Fruit fly (Drosophila melanogaster): ENCODE results near the gene CG14989.

Gene CG14989

dm6 chr3L:4108844-4109494 is 21.6 kb downstream of the CG14989 start (continued):
- TF ChIP-seq stwl (tag; optimal IDR thresholded peaks at IDR 0.05) = no peak
- no peak for TF ChIP-seq kni (GFP tag; optimal IDR thresholded peaks at IDR 0.05)
- no peak for TF ChIP-seq CG15479 (GFP tag; optimal IDR thresholded peaks at IDR 0.05)
- 0 out of 2 replicates have a peak, but pooled peaks have one; percentile 12 for TF ChIP-seq klu (GFP tag; IDR thresholded peaks at IDR 0.05)
- peak; percentile 7 for TF ChIP-seq Myb (GFP tag; optimal IDR thresholded peaks at IDR 0.05)
- no peak for TF ChIP-seq HLHmδ (GFP tag; optimal IDR thresholded peaks at IDR 0.05)
- TF ChIP-seq Camta (GFP tag; optimal IDR thresholded peaks at IDR 0.05) = peak; percentile 78
- no peak for TF ChIP-seq CG16813 (GFP tag; IDR thresholded peaks at IDR 0.05; ENCODE audit: partially characterized antibody)
- TF ChIP-seq ro (GFP tag; IDR thresholded peaks at IDR 0.05) = peak; percentile 32; the same call in 1 of the 2 replicates
- TF ChIP-seq dmrt11E (tag; optimal IDR thresholded peaks at IDR 0.05) = peak; percentile 75
- peak; percentile 42 for TF ChIP-seq CG18764 (GFP tag; optimal IDR thresholded peaks at IDR 0.05)
- peak; percentile 50 for TF ChIP-seq CG10431 (GFP tag; optimal IDR thresholded peaks at IDR 0.05)
- TF ChIP-seq CG31224 (GFP tag; IDR thresholded peaks at IDR 0.05) = no peak
- peak; percentile 9 for TF ChIP-seq tup (GFP tag; optimal IDR thresholded peaks at IDR 0.05)
- peak; percentile 54 for TF ChIP-seq nau (GFP tag; optimal IDR thresholded peaks at IDR 0.05)
- 0 out of 2 replicates have a peak, but pooled peaks have one; percentile 18 for TF ChIP-seq al (GFP tag; IDR thresholded peaks at IDR 0.05)
- 0 out of 2 replicates have a peak, but pooled peaks have one; percentile 5 for TF ChIP-seq cas (GFP tag; IDR thresholded peaks at IDR 0.05)
- peak; percentile 81 for TF ChIP-seq phol (tag; optimal IDR thresholded peaks at IDR 0.05)
- TF ChIP-seq CG8359 (GFP tag; optimal IDR thresholded peaks at IDR 0.05; ENCODE audit: borderline replicate concordance) = peak; percentile 41
- peak; percentile 54 for TF ChIP-seq NfI (GFP tag; optimal IDR thresholded peaks at IDR 0.05)
- peak; percentile 25 for TF ChIP-seq CG12299 (tag; optimal IDR thresholded peaks at IDR 0.05)
- TF ChIP-seq schlank (tag; optimal IDR thresholded peaks at IDR 0.05) = no peak
- no peak for TF ChIP-seq CG17612 (GFP tag; IDR thresholded peaks at IDR 0.05)
- TF ChIP-seq CG3838 (GFP tag; optimal IDR thresholded peaks at IDR 0.05) = no peak
- peak; percentile 84 for TF ChIP-seq CG13424 (tag; optimal IDR thresholded peaks at IDR 0.05)
- TF ChIP-seq CG13894 (tag; optimal IDR thresholded peaks at IDR 0.05) = peak; percentile 6
- TF ChIP-seq scrt (GFP tag; optimal IDR thresholded peaks at IDR 0.05) = peak; percentile 40
- no peak for TF ChIP-seq bbx (GFP tag; IDR thresholded peaks at IDR 0.05; ENCODE audit: partially characterized antibody)
- no peak for TF ChIP-seq Ravus (GFP tag; IDR thresholded peaks at IDR 0.05)
- TF ChIP-seq toy (GFP tag; IDR thresholded peaks at IDR 0.05) = no peak
- TF ChIP-seq lov (optimal IDR thresholded peaks at IDR 0.05) = no peak
- 0 out of 3 replicates have a peak, but pooled peaks have one; percentile 30 for TF ChIP-seq lov (GFP tag; IDR thresholded peaks at IDR 0.05)
- TF ChIP-seq CG4617 (GFP tag; optimal IDR thresholded peaks at IDR 0.05; ENCODE audit: borderline replicate concordance) = peak; percentile 0
- TF ChIP-seq Sox102F (GFP tag; optimal IDR thresholded peaks at IDR 0.05) = peak; percentile 74
- TF ChIP-seq gro (GFP tag; optimal IDR thresholded peaks at IDR 0.05) = peak; percentile 32
- TF ChIP-seq ewg (GFP tag; optimal IDR thresholded peaks at IDR 0.05) = peak; percentile 56
- peak; percentile 46; the same call in 2 of the 3 replicates for TF ChIP-seq CG7357 (GFP tag; IDR thresholded peaks at IDR 0.05)
- peak; percentile 5 for TF ChIP-seq fd64A (GFP tag; optimal IDR thresholded peaks at IDR 0.05)
- TF ChIP-seq CG10543 (GFP tag; optimal IDR thresholded peaks at IDR 0.05) = peak; percentile 71
- peak; percentile 60; the same call in 2 of the 3 replicates for TF ChIP-seq zfh1 (GFP tag; IDR thresholded peaks at IDR 0.05)
- TF ChIP-seq CG31388 (GFP tag; optimal IDR thresholded peaks at IDR 0.05) = peak; percentile 3
- peak; percentile 62 for TF ChIP-seq trem (tag; optimal IDR thresholded peaks at IDR 0.05)
- TF ChIP-seq CG2199 (GFP tag; IDR thresholded peaks at IDR 0.05) = no peak
- TF ChIP-seq lmd (GFP tag; IDR thresholded peaks at IDR 0.05) = peak; percentile 74
- TF ChIP-seq CG17361 (GFP tag; IDR thresholded peaks at IDR 0.05) = peak; percentile 86
- no peak for TF ChIP-seq ase (GFP tag; IDR thresholded peaks at IDR 0.05)
- peak; percentile 70 for TF ChIP-seq NK7.1 (GFP tag; optimal IDR thresholded peaks at IDR 0.05)
- TF ChIP-seq PHDP (tag; optimal IDR thresholded peaks at IDR 0.05) = peak; percentile 75
- TF ChIP-seq CG6689 (GFP tag; IDR thresholded peaks at IDR 0.05) = peak; percentile 57; the same call in 1 of the 2 replicates

Data from whole organism, embryonic.